Worm (Caenorhabditis elegans) whole organism, early embryonic: Measurements from ENCODE around the gene srx-125.

ENCODE experiments used
- B0310.2 ChIP-seq: sonication (generic microtip); optimal IDR thresholded peaks from 2 replicates; lab custom pipeline; 2016; ENCODE audit warnings: mild to moderate bottlenecking, missing genetic modification characterization, missing compliant biosample characterization
- aly-1 ChIP-seq: sonication (generic microtip); optimal IDR thresholded peaks from 2 replicates; lab custom pipeline; 2016; ENCODE audit warnings: missing genetic modification characterization, missing compliant biosample characterization
- ama-1 ChIP-seq: fragments of 150-350 bp; optimal IDR thresholded peaks from 2 replicates; lab custom pipeline; 2014
- ets-7 ChIP-seq: sonication (generic microtip); optimal IDR thresholded peaks from 2 replicates; lab custom pipeline; 2016; ENCODE audit warnings: missing genotype, missing genetic modification characterization, missing compliant biosample characterization
- flt-1 ChIP-seq: fragments of 200-800 bp; sonication (Bioruptor generic); IDR thresholded peaks from 2 replicates; pipeline ENCODE4 v1.3.6; 2022; ENCODE audit warnings: missing genetic modification characterization, missing compliant biosample characterization
- pes-1 ChIP-seq: fragments of 200-800 bp; sonication (Bioruptor generic); IDR thresholded peaks from 2 replicates; pipeline ENCODE4 v1.3.6; 2022; ENCODE audit warnings: missing genetic modification reagents, missing genetic modification characterization, missing compliant biosample characterization
- tbx-11 ChIP-seq: fragments of 200-800 bp; sonication (Bioruptor generic); IDR thresholded peaks from 2 replicates; pipeline ENCODE4 v1.3.6; 2022; ENCODE audit warnings: missing genetic modification characterization, missing compliant biosample characterization
- tbx-37 ChIP-seq: fragments of 200-800 bp; sonication (Bioruptor generic); conservative IDR thresholded peaks from 2 replicates; pipeline ENCODE4 v1.3.6; 2022; ENCODE audit warnings: missing genetic modification reagents, missing genetic modification characterization, missing compliant biosample characterization

ce11 chrV:13406032-13406431, 38.9 kb downstream of the srx-125 start, which contains the start of gene cutl-1:
- TF ChIP-seq tbx-37 (GFP tag; lab: Robert Waterston, UW) (no peak), pes-1 (no peak), ama-1 (no peak), flt-1 (GFP tag; lab: Robert Waterston, UW) (no peak), ets-7 (tag; lab: Kevin White, UChicago) (no peak), B0310.2 (tag; lab: Kevin White, UChicago) (no peak), aly-1 (no peak), tbx-11 (GFP tag; lab: Robert Waterston, UW) (no peak)
